Worm (Caenorhabditis elegans) whole organism, L1 larva: ENCODE measurements around the gene ife-1.

Experiments
- aha-1 ChIP-seq: fragments of 150-350 bp; optimal IDR thresholded peaks from 2 replicates; lab custom pipeline; 2014; ENCODE audit warnings: missing biosample characterization, missing genetic modification characterization
- alr-1 ChIP-seq: fragments of 200-800 bp; sonication (Bioruptor generic); optimal IDR thresholded peaks from 2 replicates; lab custom pipeline; 2018; ENCODE audit warnings: borderline replicate concordance, mild to moderate bottlenecking, missing genetic modification characterization, missing compliant biosample characterization
- ama-1 ChIP-seq: fragments of 150-350 bp; optimal IDR thresholded peaks from 2 replicates; lab custom pipeline; 2014
- nhr-11 ChIP-seq: fragments of 150-350 bp; optimal IDR thresholded peaks from 2 replicates; lab custom pipeline; 2014; ENCODE audit warnings: missing biosample characterization, missing genetic modification characterization
- nhr-12 ChIP-seq: sonication (generic microtip); optimal IDR thresholded peaks from 2 replicates; lab custom pipeline; 2017; ENCODE audit warnings: missing biosample characterization, missing genetic modification characterization
- nhr-20 ChIP-seq: sonication (generic microtip); optimal IDR thresholded peaks from 2 replicates; lab custom pipeline; 2016; ENCODE audit warnings: mild to moderate bottlenecking, missing genetic modification characterization, missing compliant biosample characterization
- nhr-28 ChIP-seq: fragments of 150-350 bp; optimal IDR thresholded peaks from 2 replicates; lab custom pipeline; 2014; ENCODE audit warnings: missing biosample characterization, missing genetic modification characterization
- rnt-1 ChIP-seq: sonication (generic microtip); optimal IDR thresholded peaks from 2 replicates; lab custom pipeline; 2016; ENCODE audit warnings: mild to moderate bottlenecking, missing genetic modification characterization, moderate library complexity, missing compliant biosample characterization
- snpc-4 ChIP-seq: fragments of 150-350 bp; optimal IDR thresholded peaks from 2 replicates; lab custom pipeline; 2014; ENCODE audit warnings: missing biosample characterization, missing genetic modification characterization
- ztf-4 ChIP-seq: fragments of 150-350 bp; optimal IDR thresholded peaks from 2 replicates; lab custom pipeline; 2014; ENCODE audit warnings: missing biosample characterization, missing genetic modification characterization

DNA sequence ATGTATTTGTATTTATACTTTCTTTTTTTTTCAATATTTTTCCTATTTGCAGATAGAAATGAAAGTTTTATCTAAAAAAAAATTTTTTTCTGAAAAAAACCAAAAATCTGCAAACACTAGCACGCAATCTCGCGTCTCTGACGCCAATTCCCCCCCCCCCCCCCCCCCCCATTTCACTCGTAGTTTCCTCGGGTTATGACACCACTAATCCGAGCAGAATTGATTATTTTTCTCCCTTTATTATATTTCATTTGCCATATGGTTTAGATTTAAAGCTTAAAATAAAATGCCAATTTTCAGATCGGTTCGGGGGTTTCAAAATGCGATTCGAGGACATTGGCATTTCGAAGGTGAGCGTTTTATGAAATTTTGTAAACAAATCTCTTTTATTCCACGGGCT is 3.6 kb downstream of the ife-1 start, which contains the start of gene mtm-6:
- TF ChIP-seq snpc-4 (tag; lab: Kevin White, UChicago) (no peak), alr-1 (no peak), ama-1 (lab: Kevin White, UChicago) (no peak), nhr-28 (tag; lab: Kevin White, UChicago) (no peak), rnt-1 (tag; lab: Kevin White, UChicago) (no peak), aha-1 (tag; lab: Kevin White, UChicago) (no peak), ztf-4 (no peak), nhr-12 (tag; lab: Kevin White, UChicago) (no peak), nhr-20 (tag; lab: Kevin White, UChicago) (no peak), nhr-11 (no peak)
